Worm (Caenorhabditis elegans) whole organism, early embryonic: Measurements from ENCODE around the gene hrpl-1.

ENCODE experiments used
- F13C5.2 ChIP-seq: sonication (generic microtip); optimal IDR thresholded peaks from 2 replicates; lab custom pipeline; 2017; ENCODE audit warnings: mild to moderate bottlenecking, missing genetic modification characterization, inconsistent platforms, missing compliant biosample characterization
- aly-1 ChIP-seq: sonication (generic microtip); optimal IDR thresholded peaks from 2 replicates; lab custom pipeline; 2016; ENCODE audit warnings: missing genetic modification characterization, missing compliant biosample characterization
- ama-1 ChIP-seq: fragments of 150-350 bp; optimal IDR thresholded peaks from 2 replicates; lab custom pipeline; 2014
- ets-7 ChIP-seq: sonication (generic microtip); optimal IDR thresholded peaks from 2 replicates; lab custom pipeline; 2016; ENCODE audit warnings: missing genotype, missing genetic modification characterization, missing compliant biosample characterization
- flt-1 ChIP-seq: fragments of 200-800 bp; sonication (Bioruptor generic); IDR thresholded peaks from 2 replicates; pipeline ENCODE4 v1.3.6; 2022; ENCODE audit warnings: missing genetic modification characterization, missing compliant biosample characterization
- hmg-4 ChIP-seq: fragments of 200-800 bp; sonication (Bioruptor generic); optimal IDR thresholded peaks from 2 replicates; lab custom pipeline; 2018; ENCODE audit warnings: mild to moderate bottlenecking, missing genetic modification characterization, missing compliant biosample characterization
- hnd-1 ChIP-seq: sonication (generic microtip); optimal IDR thresholded peaks from 2 replicates; lab custom pipeline; 2016; ENCODE audit warnings: missing genetic modification characterization, missing compliant biosample characterization
- pes-1 ChIP-seq: fragments of 200-800 bp; sonication (Bioruptor generic); IDR thresholded peaks from 2 replicates; pipeline ENCODE4 v1.3.6; 2022; ENCODE audit warnings: missing genetic modification reagents, missing genetic modification characterization, missing compliant biosample characterization
- tbx-11 ChIP-seq: fragments of 200-800 bp; sonication (Bioruptor generic); IDR thresholded peaks from 2 replicates; pipeline ENCODE4 v1.3.6; 2022; ENCODE audit warnings: missing genetic modification characterization, missing compliant biosample characterization
- tra-4 ChIP-seq: sonication (generic microtip); optimal IDR thresholded peaks from 2 replicates; lab custom pipeline; 2017; ENCODE audit warnings: missing genetic modification characterization, missing compliant biosample characterization

DNA sequence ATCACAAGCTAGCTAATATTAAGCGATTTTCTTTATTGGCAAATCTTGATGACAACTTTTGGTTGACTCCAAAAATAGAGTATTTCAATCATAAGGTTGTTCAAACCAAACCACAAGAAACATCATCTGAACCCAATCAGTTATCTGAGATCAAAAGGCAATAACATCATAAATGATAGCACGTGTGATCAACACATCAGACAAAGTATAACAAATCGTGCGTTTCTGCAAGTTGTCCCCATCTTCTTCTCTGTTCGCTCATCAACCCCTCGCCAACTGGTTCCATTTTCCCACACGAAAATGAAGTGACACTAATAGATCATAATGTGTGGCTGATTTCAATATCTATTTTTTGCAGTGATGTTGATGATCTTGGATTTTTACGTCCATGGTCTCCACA is 49.2 kb upstream of the hrpl-1 start:
- TF ChIP-seq flt-1 (no peak), aly-1 (no peak), ama-1 (lab: Kevin White, UChicago) (no peak), ets-7 (tag; lab: Kevin White, UChicago) (no peak), pes-1 (no peak), hmg-4 (no peak), F13C5.2 (no peak), tra-4 (tag; lab: Kevin White, UChicago) (no peak), tbx-11 (GFP tag; lab: Robert Waterston, UW) (no peak), hnd-1 (no peak)
